Fruit fly (Drosophila melanogaster) whole organism, embryonic: ENCODE data around the gene CG14837.

Source experiments
- B-H1 ChIP-seq: fragments of 200-800 bp; sonication (Bioruptor generic); IDR thresholded peaks from 3 replicates; pipeline ENCODE4 v1.3.6; 2022; ENCODE audit warnings: missing biosample characterization, missing genetic modification characterization
- BEAF-32 ChIP-seq: fragments of 200-800 bp; sonication (Bioruptor generic); optimal IDR thresholded peaks from 3 replicates; lab custom pipeline; 2017; ENCODE audit warnings: missing biosample characterization, missing genetic modification characterization, mild to moderate bottlenecking, moderate library complexity, missing genetic modification reagents
- CG10366 ChIP-seq: fragments of 200-800 bp; sonication (Bioruptor generic); IDR thresholded peaks from 2 replicates; pipeline ENCODE4 v1.3.6; 2022; ENCODE audit warnings: missing biosample characterization, missing genetic modification characterization
- CG10543 ChIP-seq: fragments of 200-800 bp; sonication (Bioruptor generic); optimal IDR thresholded peaks from 3 replicates; lab custom pipeline; 2017; ENCODE audit warnings: missing biosample characterization, mild to moderate bottlenecking, missing genetic modification characterization, moderate library complexity
- CG10565 ChIP-seq: fragments of 200-800 bp; sonication (Bioruptor generic); optimal IDR thresholded peaks from 3 replicates; lab custom pipeline; 2016; ENCODE audit warnings: missing biosample characterization, mild to moderate bottlenecking, missing genetic modification characterization
- CG16815 ChIP-seq: fragments of 200-800 bp; sonication (Bioruptor generic); optimal IDR thresholded peaks from 3 replicates; lab custom pipeline; 2017; ENCODE audit warnings: missing biosample characterization, mild to moderate bottlenecking, missing genetic modification characterization
- CG16863 ChIP-seq: fragments of 200-800 bp; sonication (Bioruptor generic); optimal IDR thresholded peaks from 3 replicates; lab custom pipeline; 2016; ENCODE audit warnings: missing biosample characterization, missing genetic modification characterization
- CG17361 ChIP-seq: fragments of 200-800 bp; sonication (Bioruptor generic); IDR thresholded peaks from 3 replicates; pipeline ENCODE4 v1.3.6; 2022; ENCODE audit warnings: missing biosample characterization, missing genetic modification characterization
- CG18262 ChIP-seq: fragments of 200-800 bp; optimal IDR thresholded peaks from 3 replicates; lab custom pipeline; 2019; ENCODE audit warnings: missing biosample characterization, mild to moderate bottlenecking, missing genetic modification characterization, moderate library complexity
- CG18476 ChIP-seq: fragments of 200-800 bp; sonication (Bioruptor generic); optimal IDR thresholded peaks from 2 replicates; lab custom pipeline; 2016; ENCODE audit warnings: missing biosample characterization, mild to moderate bottlenecking, missing genetic modification characterization
- CG18599 ChIP-seq: fragments of 200-800 bp; sonication (Bioruptor generic); optimal IDR thresholded peaks from 3 replicates; lab custom pipeline; 2017; ENCODE audit warnings: missing biosample characterization, missing genetic modification characterization, mild to moderate bottlenecking, moderate library complexity, missing genetic modification reagents
- CG2120 ChIP-seq: fragments of 200-800 bp; sonication (Bioruptor generic); optimal IDR thresholded peaks from 3 replicates; lab custom pipeline; 2016; ENCODE audit warnings: missing biosample characterization, missing genetic modification characterization
- CG2712 ChIP-seq: fragments of 200-800 bp; optimal IDR thresholded peaks from 3 replicates; lab custom pipeline; 2019; ENCODE audit warnings: missing biosample characterization, mild to moderate bottlenecking, missing genetic modification characterization, moderate library complexity
- CG31365 ChIP-seq: fragments of 200-800 bp; sonication (Bioruptor generic); optimal IDR thresholded peaks from 2 replicates; lab custom pipeline; 2018; ENCODE audit warnings: missing biosample characterization, mild to moderate bottlenecking, missing genetic modification characterization
- CG31441 ChIP-seq: fragments of 200-800 bp; sonication (Bioruptor generic); IDR thresholded peaks from 2 replicates; pipeline ENCODE4 v1.3.6; 2022; ENCODE audit warnings: missing biosample characterization, missing genetic modification characterization
- CG34376 ChIP-seq: fragments of 200-800 bp; sonication (Bioruptor generic); optimal IDR thresholded peaks from 2 replicates; lab custom pipeline; 2018; ENCODE audit warnings: missing biosample characterization, mild to moderate bottlenecking, missing genetic modification characterization
- CG3838 ChIP-seq: fragments of 200-800 bp; sonication (Bioruptor generic); optimal IDR thresholded peaks from 3 replicates; lab custom pipeline; 2016; ENCODE audit warnings: missing biosample characterization, missing genetic modification characterization
- CG4404 ChIP-seq: fragments of 200-800 bp; sonication (Bioruptor generic); IDR thresholded peaks from 2 replicates; pipeline ENCODE4 v1.3.6; 2022; ENCODE audit warnings: missing biosample characterization, missing genetic modification characterization
- CG6791 ChIP-seq: fragments of 200-800 bp; sonication (Bioruptor generic); IDR thresholded peaks from 3 replicates; pipeline ENCODE4 v1.3.6; 2022; ENCODE audit warnings: missing biosample characterization, missing genetic modification characterization; ENCODE audit not compliant: partially characterized antibody
- CG6854 ChIP-seq: fragments of 200-800 bp; sonication (Bioruptor generic); optimal IDR thresholded peaks from 3 replicates; lab custom pipeline; 2017; ENCODE audit warnings: missing biosample characterization, mild to moderate bottlenecking, missing genetic modification characterization
- CG8359 ChIP-seq: fragments of 200-800 bp; sonication (Bioruptor generic); optimal IDR thresholded peaks from 2 replicates; lab custom pipeline; 2017; ENCODE audit warnings: missing biosample characterization, mild to moderate bottlenecking, missing genetic modification characterization, borderline replicate concordance
- CG8388 ChIP-seq: fragments of 200-800 bp; sonication (Bioruptor generic); optimal IDR thresholded peaks from 2 replicates; lab custom pipeline; 2019; ENCODE audit warnings: missing biosample characterization, mild to moderate bottlenecking, missing genetic modification characterization, moderate library complexity
- CG9609 ChIP-seq: fragments of 200-800 bp; sonication (Bioruptor generic); optimal IDR thresholded peaks from 3 replicates; lab custom pipeline; 2016; ENCODE audit warnings: missing biosample characterization, missing genetic modification characterization
- CG9797 ChIP-seq: fragments of 200-800 bp; sonication (Bioruptor generic); optimal IDR thresholded peaks from 3 replicates; lab custom pipeline; 2018; ENCODE audit warnings: missing biosample characterization, mild to moderate bottlenecking, missing genetic modification characterization
- CHES-1-like ChIP-seq: fragments of 200-800 bp; sonication (Bioruptor generic); optimal IDR thresholded peaks from 2 replicates; lab custom pipeline; 2016; ENCODE audit warnings: missing biosample characterization, missing genetic modification characterization
- Dref ChIP-seq: fragments of 200-800 bp; sonication (Bioruptor generic); IDR thresholded peaks from 2 replicates; pipeline ENCODE4 v1.3.6; 2022; ENCODE audit warnings: missing biosample characterization, missing genetic modification characterization
- Elba2 ChIP-seq: fragments of 200-800 bp; sonication (Bioruptor generic); optimal IDR thresholded peaks from 3 replicates; lab custom pipeline; 2016; ENCODE audit warnings: missing biosample characterization, missing genetic modification characterization
- H2.0 ChIP-seq: fragments of 200-800 bp; sonication (Bioruptor generic); IDR thresholded peaks from 2 replicates; pipeline ENCODE4 v1.3.6; 2022; ENCODE audit warnings: missing biosample characterization, missing genetic modification characterization
- HLH4C ChIP-seq: fragments of 200-800 bp; sonication (Bioruptor generic); IDR thresholded peaks from 3 replicates; pipeline ENCODE4 v1.3.6; 2022; ENCODE audit warnings: missing biosample characterization, missing genetic modification characterization; ENCODE audit not compliant: partially characterized antibody
- HLHmδ ChIP-seq: fragments of 200-800 bp; sonication (Bioruptor generic); optimal IDR thresholded peaks from 2 replicates; lab custom pipeline; 2018; ENCODE audit warnings: missing biosample characterization, mild to moderate bottlenecking, missing genetic modification characterization, moderate library complexity
- Med ChIP-seq: fragments of 200-800 bp; sonication (Bioruptor generic); peaks from one replicate; lab custom pipeline; 2016; ENCODE audit warnings: missing biosample characterization, missing genetic modification characterization, mild to moderate bottlenecking, inconsistent platforms, moderate library complexity
- Poxn ChIP-seq: fragments of 200-800 bp; sonication (Bioruptor generic); IDR thresholded peaks from 2 replicates; pipeline ENCODE4 v1.3.6; 2022; ENCODE audit warnings: missing biosample characterization, missing genetic modification characterization
- Ravus ChIP-seq: fragments of 200-800 bp; sonication (Bioruptor generic); IDR thresholded peaks from 2 replicates; pipeline ENCODE4 v1.3.6; 2022; ENCODE audit warnings: missing biosample characterization, missing genetic modification characterization
- Rx ChIP-seq: fragments of 200-800 bp; sonication (Bioruptor generic); IDR thresholded peaks from 2 replicates; pipeline ENCODE4 v1.3.6; 2022; ENCODE audit warnings: missing biosample characterization, missing genetic modification characterization
- chm ChIP-seq: fragments of 200-800 bp; sonication (Bioruptor generic); IDR thresholded peaks from 2 replicates; pipeline ENCODE4 v1.3.6; 2022; ENCODE audit warnings: missing biosample characterization, missing genetic modification characterization
- chn ChIP-seq: fragments of 200-800 bp; sonication (Bioruptor generic); optimal IDR thresholded peaks from 2 replicates; lab custom pipeline; 2016; ENCODE audit warnings: missing biosample characterization, missing genetic modification characterization
- dmrt11E ChIP-seq: fragments of 200-800 bp; sonication (Bioruptor generic); optimal IDR thresholded peaks from 3 replicates; lab custom pipeline; 2018; ENCODE audit warnings: missing biosample characterization, mild to moderate bottlenecking, missing genetic modification characterization, moderate library complexity
- fd96Cb ChIP-seq: fragments of 200-800 bp; sonication (Bioruptor generic); optimal IDR thresholded peaks from 2 replicates; lab custom pipeline; 2018; ENCODE audit warnings: missing biosample characterization, mild to moderate bottlenecking, missing genetic modification characterization, moderate library complexity
- gfzf ChIP-seq: fragments of 200-800 bp; sonication (Bioruptor generic); optimal IDR thresholded peaks from 2 replicates; lab custom pipeline; 2016; ENCODE audit warnings: missing biosample characterization, mild to moderate bottlenecking, missing genetic modification characterization, moderate library complexity
- gro ChIP-seq: fragments of 200-800 bp; sonication (Bioruptor generic); optimal IDR thresholded peaks from 2 replicates; lab custom pipeline; 2016; ENCODE audit warnings: missing biosample characterization, missing genetic modification characterization
- mam ChIP-seq: fragments of 200-800 bp; sonication (Bioruptor generic); optimal IDR thresholded peaks from 3 replicates; lab custom pipeline; 2016; ENCODE audit warnings: missing biosample characterization, missing genetic modification characterization
- nau ChIP-seq: fragments of 200-800 bp; sonication (Bioruptor generic); optimal IDR thresholded peaks from 3 replicates; lab custom pipeline; 2017; ENCODE audit warnings: missing biosample characterization, mild to moderate bottlenecking, missing genetic modification characterization, missing genetic modification reagents
- nerfin-2 ChIP-seq: fragments of 200-800 bp; sonication (Bioruptor generic); IDR thresholded peaks from 2 replicates; pipeline ENCODE4 v1.3.6; 2022; ENCODE audit warnings: missing biosample characterization, missing genetic modification characterization; ENCODE audit not compliant: partially characterized antibody
- odd ChIP-seq: fragments of 200-800 bp; sonication (Bioruptor generic); optimal IDR thresholded peaks from 2 replicates; lab custom pipeline; 2017; ENCODE audit warnings: missing biosample characterization, mild to moderate bottlenecking, missing genetic modification characterization
- onecut ChIP-seq: fragments of 200-800 bp; sonication (Bioruptor generic); IDR thresholded peaks from 2 replicates; pipeline ENCODE4 v1.3.6; 2022; ENCODE audit warnings: missing biosample characterization, missing genetic modification characterization
- shn ChIP-seq: fragments of 200-800 bp; sonication (Bioruptor generic); optimal IDR thresholded peaks from 3 replicates; lab custom pipeline; 2016; ENCODE audit warnings: missing biosample characterization, missing genetic modification characterization
- stc ChIP-seq: fragments of 200-800 bp; sonication (Bioruptor generic); IDR thresholded peaks from 2 replicates; pipeline ENCODE4 v1.3.6; 2022; ENCODE audit warnings: missing biosample characterization, missing genetic modification characterization
- toy ChIP-seq: fragments of 200-800 bp; sonication (Bioruptor generic); IDR thresholded peaks from 2 replicates; pipeline ENCODE4 v1.3.6; 2022; ENCODE audit warnings: missing biosample characterization, missing genetic modification characterization

Gene CG14837

dm6 chr3L:7510414-7511384 lies 49.1 kb downstream of the CG14837 start, which contains the start of gene CG7546 (continued):
- 0 out of 3 replicates have a peak, but pooled peaks have one; percentile 27 for TF ChIP-seq HLH4C (GFP tag; lab: Robert Waterston, UW)
- peak; percentile 22 for TF ChIP-seq CG10543 (GFP tag; lab: Kevin White, UChicago)
- peak; percentile 33 for TF ChIP-seq CG2712
- TF ChIP-seq CG2120 (GFP tag; lab: Kevin White, UChicago): peak; percentile 63
- no peak for TF ChIP-seq CG18476
- TF ChIP-seq CG31441 (GFP tag; lab: Robert Waterston, UW): peak; percentile 59; the same call in 1 of the 2 replicates
- peak; percentile 49 for TF ChIP-seq Dref (GFP tag; lab: Robert Waterston, UW)
- peak; percentile 6 for TF ChIP-seq CG16815 (GFP tag; lab: Kevin White, UChicago)
- TF ChIP-seq nau (GFP tag; lab: Kevin White, UChicago): no peak
- no peak for TF ChIP-seq Elba2 (GFP tag; lab: Kevin White, UChicago)
- no peak for TF ChIP-seq CG34376 (GFP tag; lab: Kevin White, UChicago)
- no peak for TF ChIP-seq CG4404 (GFP tag; lab: Robert Waterston, UW)
- TF ChIP-seq CG17361 (GFP tag; lab: Robert Waterston, UW): no peak; the same call in 2 of the 3 replicates
- peak; percentile 75 for TF ChIP-seq Med (GFP tag; lab: Kevin White, UChicago)
- no peak for TF ChIP-seq CG9609 (GFP tag; lab: Kevin White, UChicago)
- TF ChIP-seq CG10565 (GFP tag; lab: Kevin White, UChicago): no peak
- TF ChIP-seq CG31365: no peak
- peak; percentile 16 for TF ChIP-seq CG16863 (GFP tag; lab: Kevin White, UChicago)
- no peak for TF ChIP-seq CG8359 (GFP tag; lab: Kevin White, UChicago)
- no peak for TF ChIP-seq CG6854 (GFP tag; lab: Kevin White, UChicago)
- peak; percentile 40 for TF ChIP-seq CG9797 (GFP tag; lab: Kevin White, UChicago)
- TF ChIP-seq chm (GFP tag; lab: Robert Waterston, UW): no peak
- TF ChIP-seq shn (GFP tag; lab: Kevin White, UChicago): no peak
- no peak for TF ChIP-seq Rx
- peak; percentile 36 for TF ChIP-seq BEAF-32 (GFP tag; lab: Kevin White, UChicago)
- TF ChIP-seq CG6791 (GFP tag; lab: Robert Waterston, UW): no peak
- TF ChIP-seq gfzf: peak; percentile 76
- 0 out of 2 replicates have a peak, but pooled peaks have one; percentile 17 for TF ChIP-seq stc (GFP tag; lab: Robert Waterston, UW)
- no peak for TF ChIP-seq chn (GFP tag; lab: Kevin White, UChicago)
- TF ChIP-seq nerfin-2: no peak
- TF ChIP-seq odd (GFP tag; lab: Kevin White, UChicago): no peak
- TF ChIP-seq CG10366: no peak
- no peak for TF ChIP-seq Ravus (GFP tag; lab: Robert Waterston, UW)
- no peak for TF ChIP-seq HLHmδ (GFP tag; lab: Kevin White, UChicago)
- 0 out of 2 replicates have a peak, but pooled peaks have one; percentile 15 for TF ChIP-seq H2.0 (GFP tag; lab: Robert Waterston, UW)
- no peak for TF ChIP-seq B-H1 (GFP tag; lab: Robert Waterston, UW)
- peak; percentile 39 for TF ChIP-seq CG18262 (tag; lab: Kevin White, UChicago)
- TF ChIP-seq Poxn (GFP tag; lab: Robert Waterston, UW): no peak
- no peak for TF ChIP-seq onecut (GFP tag; lab: Robert Waterston, UW)
- peak; percentile 35 for TF ChIP-seq CHES-1-like (GFP tag; lab: Kevin White, UChicago)
- TF ChIP-seq CG3838: no peak
- TF ChIP-seq CG18599: peak; percentile 5
- TF ChIP-seq toy (GFP tag; lab: Robert Waterston, UW): no peak
- peak; percentile 20 for TF ChIP-seq CG8388 (GFP tag; lab: Kevin White, UChicago)
- peak; percentile 7 for TF ChIP-seq mam
- peak; percentile 47 for TF ChIP-seq dmrt11E (tag; lab: Kevin White, UChicago)
- TF ChIP-seq gro: no peak
- peak; percentile 15 for TF ChIP-seq fd96Cb
